Worm (Caenorhabditis elegans) whole organism, L4 larva: Measurements from ENCODE around the gene B0546.3.

Source experiments
- F44E2.7 ChIP-seq: fragments of 200-800 bp; sonication (Bioruptor generic); IDR thresholded peaks from 2 replicates; pipeline ENCODE4 v2.1.2; 2022; ENCODE audit warnings: missing genetic modification characterization, missing compliant biosample characterization
- gei-8 ChIP-seq: fragments of 200-800 bp; sonication (Bioruptor generic); optimal IDR thresholded peaks from 2 replicates; lab custom pipeline; 2018; ENCODE audit warnings: mild to moderate bottlenecking, missing genetic modification characterization, missing compliant biosample characterization
- lin-39 ChIP-seq: fragments of 150-350 bp; optimal IDR thresholded peaks from 2 replicates; lab custom pipeline; 2014; ENCODE audit warnings: missing biosample characterization, missing genetic modification reagents, missing genetic modification characterization
- snpc-4 ChIP-seq: fragments of 150-350 bp; optimal IDR thresholded peaks from 2 replicates; lab custom pipeline; 2014; ENCODE audit warnings: missing biosample characterization, missing genetic modification characterization

ce11 chrIV:3368638-3369247, 13.9 kb downstream of the B0546.3 start, which contains the start of gene vha-19:
- TF ChIP-seq lin-39 (tag; lab: Kevin White, UChicago) (no peak), gei-8 (GFP tag; lab: Kevin White, UChicago) (no peak), snpc-4 (tag; lab: Kevin White, UChicago) (no peak), F44E2.7 (no peak)
